Worm (Caenorhabditis elegans) whole organism, L3 larva: ENCODE results near the gene F55C12.4.

ENCODE experiments used
- R02D3.7 ChIP-seq: fragments of 150-350 bp; optimal IDR thresholded peaks from 2 replicates; lab custom pipeline; 2014; ENCODE audit warnings: missing biosample characterization, missing genetic modification characterization
- daf-12 ChIP-seq: fragments of 150-350 bp; optimal IDR thresholded peaks from 2 replicates; lab custom pipeline; 2014; ENCODE audit warnings: missing biosample characterization, missing genetic modification reagents, missing genetic modification characterization
- elt-2 ChIP-seq: sonication (generic microtip); optimal IDR thresholded peaks from 2 replicates; lab custom pipeline; 2016; ENCODE audit warnings: missing genetic modification reagents, mild to moderate bottlenecking, missing genetic modification characterization, missing compliant biosample characterization
- eor-1 ChIP-seq, 2 experiments: fragments of 150-350 bp; optimal IDR thresholded peaks; 2 replicates each; lab custom pipeline; 2014 to 2018; ENCODE audit warnings: missing biosample characterization in 2 of 2, missing genetic modification characterization in 2 of 2
- fkh-10 ChIP-seq: sonication (generic microtip); optimal IDR thresholded peaks from 2 replicates; lab custom pipeline; 2017; ENCODE audit warnings: missing biosample characterization, missing genetic modification reagents, missing genetic modification characterization
- fos-1 ChIP-seq: fragments of 150-350 bp; optimal IDR thresholded peaks from 2 replicates; lab custom pipeline; 2014; ENCODE audit warnings: missing biosample characterization, missing genetic modification characterization
- hmg-11 ChIP-seq: sonication (generic microtip); optimal IDR thresholded peaks from 2 replicates; lab custom pipeline; 2016; ENCODE audit warnings: missing genetic modification characterization, missing compliant biosample characterization
- jun-1 ChIP-seq: fragments of 150-350 bp; optimal IDR thresholded peaks from 2 replicates; lab custom pipeline; 2014; ENCODE audit warnings: missing biosample characterization, missing genetic modification reagents, missing genetic modification characterization
- lin-15B ChIP-seq: fragments of 150-350 bp; optimal IDR thresholded peaks from 2 replicates; lab custom pipeline; 2014; ENCODE audit warnings: missing biosample characterization, missing genetic modification characterization
- lin-39 ChIP-seq: fragments of 150-350 bp; optimal IDR thresholded peaks from 2 replicates; lab custom pipeline; 2018; ENCODE audit warnings: missing biosample characterization, missing genetic modification reagents, missing genetic modification characterization
- lsy-12 ChIP-seq: sonication (generic microtip); optimal IDR thresholded peaks from 2 replicates; lab custom pipeline; 2016; ENCODE audit warnings: mild to moderate bottlenecking, missing genetic modification characterization, missing compliant biosample characterization
- mml-1 ChIP-seq: fragments of 150-350 bp; sonication (generic microtip); optimal IDR thresholded peaks from 3 replicates; lab custom pipeline; 2014; ENCODE audit warnings: missing biosample characterization, missing genetic modification characterization
- nfya-1 ChIP-seq: sonication (generic microtip); optimal IDR thresholded peaks from 2 replicates; lab custom pipeline; 2017; ENCODE audit warnings: missing genetic modification characterization, mild to moderate bottlenecking, missing compliant biosample characterization, antibody characterized with exemption, moderate library complexity; ENCODE audit not compliant: insufficient read depth
- nhr-12 ChIP-seq: fragments of 150-350 bp; optimal IDR thresholded peaks from 2 replicates; lab custom pipeline; 2014; ENCODE audit warnings: missing biosample characterization, missing genetic modification characterization
- nhr-23 ChIP-seq: fragments of 150-350 bp; optimal IDR thresholded peaks from 2 replicates; lab custom pipeline; 2014; ENCODE audit warnings: missing biosample characterization, missing genetic modification reagents, missing genetic modification characterization
- nhr-237 ChIP-seq: fragments of 150-350 bp; optimal IDR thresholded peaks from 2 replicates; lab custom pipeline; 2014; ENCODE audit warnings: missing biosample characterization, missing genetic modification characterization
- nhr-25 ChIP-seq: sonication (generic microtip); optimal IDR thresholded peaks from 2 replicates; lab custom pipeline; 2017; ENCODE audit warnings: missing biosample characterization, missing genetic modification characterization
- nhr-43 ChIP-seq: sonication (generic microtip); optimal IDR thresholded peaks from 2 replicates; lab custom pipeline; 2016; ENCODE audit warnings: mild to moderate bottlenecking, missing genetic modification characterization, missing compliant biosample characterization; ENCODE audit not compliant: poor library complexity, severe bottlenecking
- nhr-67 ChIP-seq: fragments of 150-350 bp; optimal IDR thresholded peaks from 2 replicates; lab custom pipeline; 2014; ENCODE audit warnings: missing biosample characterization, missing genetic modification characterization
- nhr-76 ChIP-seq: fragments of 150-350 bp; sonication (generic microtip); optimal IDR thresholded peaks from 5 replicates; lab custom pipeline; 2014; ENCODE audit warnings: missing biosample characterization, missing genetic modification characterization
- nhr-77 ChIP-seq: fragments of 150-350 bp; optimal IDR thresholded peaks from 2 replicates; lab custom pipeline; 2014; ENCODE audit warnings: missing biosample characterization, missing genetic modification characterization
- pha-4 ChIP-seq: fragments of 150-350 bp; optimal IDR thresholded peaks from 2 replicates; lab custom pipeline; 2014; ENCODE audit warnings: missing biosample characterization, missing genetic modification reagents, missing genetic modification characterization
- pqm-1 ChIP-seq: fragments of 150-350 bp; optimal IDR thresholded peaks from 2 replicates; lab custom pipeline; 2017; ENCODE audit warnings: missing biosample characterization, missing genetic modification characterization, inconsistent platforms
- sea-2 ChIP-seq: fragments of 150-350 bp; sonication (generic microtip); optimal IDR thresholded peaks from 4 replicates; lab custom pipeline; 2014; ENCODE audit warnings: missing biosample characterization, missing genetic modification reagents, missing genetic modification characterization
- skn-1 ChIP-seq: fragments of 150-350 bp; optimal IDR thresholded peaks from 2 replicates; lab custom pipeline; 2014; ENCODE audit warnings: missing biosample characterization, missing genetic modification characterization
- snpc-4 ChIP-seq: fragments of 150-350 bp; optimal IDR thresholded peaks from 2 replicates; lab custom pipeline; 2014; ENCODE audit warnings: missing biosample characterization, missing genetic modification characterization
- tbx-2 ChIP-seq: sonication (generic microtip); optimal IDR thresholded peaks from 2 replicates; lab custom pipeline; 2016; ENCODE audit warnings: mild to moderate bottlenecking, missing genetic modification characterization, missing compliant biosample characterization
- unc-39 ChIP-seq: sonication (generic microtip); optimal IDR thresholded peaks from 4 replicates; lab custom pipeline; 2017; ENCODE audit warnings: missing biosample characterization, missing genetic modification characterization

The F55C12.4 gene

DNA sequence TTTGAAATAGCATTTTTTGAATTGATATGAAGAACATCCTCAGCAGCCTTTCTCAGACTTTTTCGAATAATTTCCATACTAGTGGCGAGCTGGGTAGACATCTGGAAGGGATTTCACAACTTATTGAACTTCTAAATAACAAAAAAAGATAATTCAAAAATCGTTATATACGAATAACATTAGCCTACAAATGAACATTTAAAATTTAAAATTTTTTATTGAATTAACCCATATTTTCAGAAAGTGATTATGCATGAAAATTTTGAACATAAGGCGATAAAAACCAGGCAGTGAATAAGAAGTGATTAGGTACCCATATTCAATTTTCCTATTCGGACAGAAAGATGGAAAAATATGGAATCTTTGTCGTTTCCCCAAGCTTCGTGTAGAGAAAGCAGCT is 29.7 kb downstream of the F55C12.4 start, which contains the start of gene ZK1248.11:
Gene ZK1248.11, minus strand, starts transcription at position 101 of the 400 bp plus-strand sequence.
- TF ChIP-seq fkh-10 (GFP tag; lab: Kevin White, UChicago) (no peak), nhr-23 (tag; lab: Kevin White, UChicago) (no peak), nhr-77 (tag; lab: Kevin White, UChicago) (no peak), skn-1 (no peak)

DNA sequence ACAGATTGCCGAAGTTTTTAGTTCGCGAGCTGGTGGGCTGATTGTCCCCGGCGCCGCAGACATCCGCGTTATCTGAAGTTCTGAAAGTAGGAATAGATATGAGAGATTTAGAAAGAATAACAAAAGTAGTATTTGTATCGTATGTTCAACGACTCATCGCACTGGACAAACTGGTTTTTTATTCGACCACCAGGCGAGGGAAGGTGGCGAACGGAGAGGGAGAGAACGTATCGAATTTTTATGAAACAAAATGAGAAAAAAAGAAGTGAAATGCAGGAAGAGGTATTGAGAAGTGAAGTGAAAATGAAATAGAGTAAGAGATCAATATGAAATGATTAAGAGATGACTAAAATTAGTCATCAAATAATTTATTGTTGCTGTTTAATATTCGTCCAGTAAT is 30.9 kb downstream of the F55C12.4 start, which contains the start of gene tbc-2:
Gene tbc-2, minus strand, starts transcription at position 80 of the 400 bp plus-strand sequence.
- TF ChIP-seq daf-12 (tag; lab: Kevin White, UChicago) (no peak), mml-1 (no peak), nhr-23 (tag; lab: Kevin White, UChicago) (peak; percentile 37), nhr-25 (tag; lab: Kevin White, UChicago) (peak; percentile 23), skn-1 (no peak), lsy-12 (tag; lab: Kevin White, UChicago) (no peak), pha-4 (tag; lab: Kevin White, UChicago) (no peak), unc-39 (tag; lab: Kevin White, UChicago) (no peak), nhr-77 (tag; lab: Kevin White, UChicago) (no peak), hmg-11 (no peak)

DNA sequence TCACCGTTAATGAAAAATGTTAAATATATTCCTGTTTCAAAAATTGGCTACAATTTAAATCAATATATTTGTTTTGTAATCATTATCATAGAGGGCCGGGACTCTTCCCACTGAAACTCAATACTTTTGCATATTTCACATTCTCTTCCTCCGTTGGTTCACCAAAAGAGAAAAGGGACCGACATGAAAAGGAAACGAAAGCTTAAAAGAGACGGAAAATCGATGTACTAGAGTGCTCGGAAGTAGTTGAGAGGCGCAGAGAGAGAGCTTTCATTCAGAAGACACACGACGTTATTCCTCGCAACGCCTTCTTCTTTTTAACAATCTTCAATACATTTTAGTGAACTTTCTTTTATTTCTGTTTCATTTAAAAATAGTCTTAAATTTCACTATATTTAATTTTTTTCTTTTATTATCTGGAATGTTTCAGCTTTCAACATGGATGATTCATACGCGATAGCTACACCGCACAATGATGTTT is 37.9 kb downstream of the F55C12.4 start, which contains the start of gene ehs-1:
Gene ehs-1, plus strand, starts transcription at position 431 of the 481 bp plus-strand sequence.
- no peak for TF ChIP-seq nhr-12
- peak; percentile 8 for TF ChIP-seq lin-15B (tag; lab: Kevin White, UChicago)
- TF ChIP-seq hmg-11 = no peak
- peak; percentile 26 for TF ChIP-seq snpc-4 (tag; lab: Kevin White, UChicago)
- TF ChIP-seq sea-2 (GFP tag; lab: Kevin White, UChicago) = peak; percentile 65
- peak; percentile 25 for TF ChIP-seq lin-39 (tag; lab: Kevin White, UChicago)
- no peak for TF ChIP-seq jun-1 (tag; lab: Kevin White, UChicago)
- TF ChIP-seq nhr-67 (tag; lab: Kevin White, UChicago) = no peak
- TF ChIP-seq pha-4 (tag; lab: Kevin White, UChicago) = no peak
- TF ChIP-seq lsy-12 (tag; lab: Kevin White, UChicago) = no peak
- peak; percentile 43 for TF ChIP-seq nfya-1
- no peak for TF ChIP-seq R02D3.7

DNA sequence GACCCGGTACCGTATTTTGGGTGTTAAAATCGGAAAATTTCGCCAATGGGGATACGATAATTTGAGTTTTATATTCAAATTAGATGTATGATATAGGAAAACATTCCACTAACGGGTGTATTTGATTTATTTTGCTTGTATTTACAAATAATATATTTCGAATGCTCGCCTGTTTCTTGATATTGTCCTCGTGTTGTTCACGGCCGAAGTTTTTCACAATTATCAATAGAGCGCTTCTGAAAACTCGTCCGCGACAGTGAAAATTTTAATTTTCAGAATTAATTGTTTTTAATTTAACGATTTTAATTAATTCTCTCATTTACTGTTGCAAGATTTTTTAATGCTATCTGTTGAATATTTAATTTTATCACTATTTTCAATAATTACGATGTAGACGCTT is 38.6 kb downstream of the F55C12.4 start:
- TF ChIP-seq skn-1 (peak; percentile 16), elt-2 (peak; percentile 53), nhr-43 (tag; lab: Kevin White, UChicago) (peak; percentile 49), lin-15B (tag; lab: Kevin White, UChicago) (peak; percentile 20), eor-1 (tag; optimal IDR thresholded peaks at IDR 0.05; lab: Kevin White, UChicago) (no peak), R02D3.7 (no peak), pqm-1 (tag; lab: Kevin White, UChicago) (peak; percentile 39)

DNA sequence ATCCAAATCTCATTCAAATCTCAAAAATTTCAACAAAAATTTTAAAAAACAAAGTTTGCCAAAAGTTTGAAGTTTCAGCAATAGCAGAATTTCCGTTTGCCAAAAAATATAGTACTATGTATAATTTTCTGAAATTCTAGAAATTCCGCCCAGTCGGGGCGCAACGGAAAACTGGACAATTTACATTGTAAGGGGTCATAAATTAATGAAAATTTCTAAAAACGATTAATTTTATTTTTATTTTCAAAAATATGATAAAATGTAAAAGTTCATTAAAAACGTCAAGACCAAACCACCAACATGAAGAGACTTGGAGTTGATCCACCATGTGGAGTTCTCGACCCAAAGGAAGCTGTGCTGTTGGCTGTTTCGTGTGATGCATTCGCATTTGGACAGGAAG is 39.9 kb downstream of the F55C12.4 start, which contains the start of gene ZK1248.4:
Gene ZK1248.4, plus strand, starts transcription at position 301 of the 400 bp plus-strand sequence.
- no peak for TF ChIP-seq tbx-2 (tag; lab: Kevin White, UChicago)
- no peak for TF ChIP-seq nhr-77 (tag; lab: Kevin White, UChicago)
- no peak for TF ChIP-seq pha-4 (tag; lab: Kevin White, UChicago)
- no peak for TF ChIP-seq fos-1 (tag; lab: Kevin White, UChicago)
- TF ChIP-seq elt-2 = no peak
- no peak for TF ChIP-seq skn-1
- no peak for TF ChIP-seq hmg-11
- TF ChIP-seq nhr-12 = no peak
- TF ChIP-seq sea-2 (GFP tag; lab: Kevin White, UChicago) = no peak
- no peak for TF ChIP-seq lin-15B (tag; lab: Kevin White, UChicago)
- no peak for TF ChIP-seq fkh-10 (GFP tag; lab: Kevin White, UChicago)
- no peak for TF ChIP-seq pqm-1 (tag; lab: Kevin White, UChicago)
- no peak for TF ChIP-seq daf-12 (tag; lab: Kevin White, UChicago)
- TF ChIP-seq nhr-43 (tag; lab: Kevin White, UChicago) = no peak
- no peak for TF ChIP-seq lsy-12 (tag; lab: Kevin White, UChicago)
- TF ChIP-seq nhr-76 (tag; lab: Kevin White, UChicago) = no peak
- TF ChIP-seq nhr-237 (tag; lab: Kevin White, UChicago) = no peak

DNA sequence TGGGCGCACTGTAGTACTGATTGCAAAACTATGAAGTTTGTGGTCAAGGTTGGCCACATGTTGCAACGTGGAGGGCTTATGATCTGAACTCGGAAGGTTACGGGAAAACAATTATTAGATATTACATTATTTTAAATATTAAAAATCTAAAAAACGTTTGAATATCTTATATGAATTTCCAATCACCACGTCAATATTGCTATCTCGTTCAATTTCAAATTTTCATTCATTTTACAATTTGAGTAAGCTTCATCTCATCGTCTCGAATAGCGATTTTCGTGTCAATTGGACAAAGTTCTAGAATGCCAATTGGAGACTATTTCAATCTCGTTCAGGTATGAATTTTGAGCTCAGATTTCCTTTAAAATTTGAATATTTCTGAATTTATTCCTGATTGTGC is 41.9 kb downstream of the F55C12.4 start, which contains the start of gene ZK1248.20:
Gene ZK1248.20, plus strand, starts transcription at position 301 of the 400 bp plus-strand sequence.
- TF ChIP-seq nhr-67 (tag; lab: Kevin White, UChicago) (no peak), nhr-77 (tag; lab: Kevin White, UChicago) (no peak), lin-39 (tag; lab: Kevin White, UChicago) (no peak), sea-2 (GFP tag; lab: Kevin White, UChicago) (no peak), pqm-1 (tag; lab: Kevin White, UChicago) (no peak)
